Worm (Caenorhabditis elegans): ENCODE data around the gene trul-1.
A peak's percentile ranks its signal among the peaks of the same experiment; 100 is the strongest.

Gene trul-1

ce11 chrII:255124-255523, 27.3 kb downstream of the trul-1 start (continued):
- TF ChIP-seq D2030.7 (GFP tag; IDR thresholded peaks at IDR 0.05) (peak; percentile 93), F10E7.11 (tag; optimal IDR thresholded peaks at IDR 0.05) (no peak), pbrm-1 (GFP tag; IDR thresholded peaks at IDR 0.05) (peak; percentile 94), efl-1 (GFP tag; optimal IDR thresholded peaks at IDR 0.05) (peak; percentile 79), B0336.3 (GFP tag; IDR thresholded peaks at IDR 0.05) (peak; percentile 95), lsy-27 (tag; optimal IDR thresholded peaks at IDR 0.05; ENCODE audit: borderline replicate concordance, insufficient read depth) (peak; percentile 66), ekl-4 (GFP tag; IDR thresholded peaks at IDR 0.05) (peak; percentile 88), ZK185.1 (tag; optimal IDR thresholded peaks at IDR 0.05; ENCODE audit: poor library complexity, severe bottlenecking) (peak; percentile 95), Y53G8AR.9 (GFP tag; conservative IDR thresholded peaks at IDR 0.05) (peak; percentile 91), lin-40 (tag; optimal IDR thresholded peaks at IDR 0.05) (peak; percentile 94), egl-44 (GFP tag; IDR thresholded peaks at IDR 0.05) (0 out of 2 replicates have a peak, but pooled peaks have one; percentile 41), gei-17 (GFP tag; optimal IDR thresholded peaks at IDR 0.05) (peak; percentile 44), F22D6.2 (tag; optimal IDR thresholded peaks at IDR 0.05) (peak; percentile 14), ceh-100 (GFP tag; IDR thresholded peaks at IDR 0.05) (peak; percentile 86), dox-1 (GFP tag; IDR thresholded peaks at IDR 0.05) (peak; percentile 97), hsf-1 (GFP tag; IDR thresholded peaks at IDR 0.05) (no peak), sdz-38 (tag; optimal IDR thresholded peaks at IDR 0.05) (no peak), nhr-90 (tag; optimal IDR thresholded peaks at IDR 0.05) (peak; percentile 4), nfyb-1 (GFP tag; IDR thresholded peaks at IDR 0.05) (peak; percentile 90), snpc-3.4 (tag; optimal IDR thresholded peaks at IDR 0.05) (peak; percentile 77), attf-5 (GFP tag; optimal IDR thresholded peaks at IDR 0.05) (peak; percentile 98), zim-3 (tag; optimal IDR thresholded peaks at IDR 0.05) (peak; percentile 48), unc-62 (GFP tag; optimal IDR thresholded peaks at IDR 0.05) (no peak), hmg-1.2 (GFP tag; IDR thresholded peaks at IDR 0.05) (peak; percentile 73), mcd-1 (GFP tag; IDR thresholded peaks at IDR 0.05) (peak; percentile 100), madf-10 (tag; optimal IDR thresholded peaks at IDR 0.05) (peak; percentile 80), ztf-22 (GFP tag; optimal IDR thresholded peaks at IDR 0.05) (peak; percentile 59), rec-8 (tag; optimal IDR thresholded peaks at IDR 0.05) (peak in 1 of 2 experiments; percentile 72), lsl-1 (GFP tag; optimal IDR thresholded peaks at IDR 0.05) (peak; percentile 71), ccch-3 (GFP tag; optimal IDR thresholded peaks at IDR 0.05) (peak; percentile 48), rcor-1 (GFP tag; IDR thresholded peaks at IDR 0.05) (peak; percentile 79), lag-1 (GFP tag; IDR thresholded peaks at IDR 0.05) (no peak)

ce11 chrII:247736-248135, 34.6 kb downstream of the trul-1 start:
- no peak for TF ChIP-seq madf-10 (tag; optimal IDR thresholded peaks at IDR 0.05)
- no peak for TF ChIP-seq hrde-1 (tag; optimal IDR thresholded peaks at IDR 0.05; ENCODE audit: borderline replicate concordance)
- no peak for TF ChIP-seq Y79H2A.3 (GFP tag; conservative IDR thresholded peaks at IDR 0.05)
- TF ChIP-seq F10E7.11 (tag; optimal IDR thresholded peaks at IDR 0.05), result no peak
- no peak for TF ChIP-seq nfyb-1 (GFP tag; IDR thresholded peaks at IDR 0.05)
- no peak for TF ChIP-seq hlh-26 (GFP tag; conservative IDR thresholded peaks at IDR 0.05)
- TF ChIP-seq madf-6 (GFP tag; IDR thresholded peaks at IDR 0.05), result no peak
- no peak for TF ChIP-seq Y53G8AR.9 (GFP tag; conservative IDR thresholded peaks at IDR 0.05)
- no peak for TF ChIP-seq egl-18 (GFP tag; IDR thresholded peaks at IDR 0.05)
- TF ChIP-seq let-526 (GFP tag; IDR thresholded peaks at IDR 0.05), result no peak

Measured in whole organism, young adult.